Fruit fly (Drosophila melanogaster) whole organism: Measurements from ENCODE around the gene CG13599.

Experiments used
- pan ChIP-seq: fragments of >200 bp; optimal IDR thresholded peaks from 2 replicates; lab custom pipeline; 2017
- psq ChIP-seq: fragments of >200 bp; optimal IDR thresholded peaks from 2 replicates; lab custom pipeline; 2017
- usp ChIP-seq: fragments of >200 bp; optimal IDR thresholded peaks from 2 replicates; lab custom pipeline; 2017; ENCODE audit warnings: missing biosample characterization, missing genetic modification characterization, mixed read lengths

DNA sequence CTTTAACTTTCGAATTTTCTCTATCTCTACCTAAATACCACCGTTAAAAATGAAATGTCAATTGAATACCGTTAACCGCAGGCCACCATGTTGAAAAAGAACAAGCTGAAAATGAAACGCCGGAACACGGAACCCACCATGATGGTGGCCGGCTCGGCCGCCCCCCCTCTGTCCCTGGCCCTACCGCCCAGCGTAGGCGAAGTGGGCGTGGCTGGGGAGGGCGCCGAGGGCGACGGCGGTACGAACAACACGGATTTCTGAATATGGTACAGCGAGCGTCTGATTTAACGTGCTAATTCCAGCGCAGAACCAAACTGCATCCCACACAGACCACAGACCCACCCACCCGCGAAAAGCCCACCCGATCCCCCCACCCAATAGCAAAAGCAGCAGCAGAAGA is 50.2 kb downstream of the CG13599 start:
- TF ChIP-seq psq: no peak
- no peak for TF ChIP-seq pan
- TF ChIP-seq usp (GFP tag; lab: Kevin White, UChicago): no peak
